Worm (Caenorhabditis elegans) whole organism, L1 larva: Measurements from ENCODE around the gene acbp-7.

Experiments used
- C04F5.9 ChIP-seq: sonication (generic microtip); optimal IDR thresholded peaks from 2 replicates; lab custom pipeline; 2016; ENCODE audit warnings: missing genetic modification characterization, missing compliant biosample characterization
- C16A3.4 ChIP-seq: fragments of 150-350 bp; optimal IDR thresholded peaks from 2 replicates; lab custom pipeline; 2014; ENCODE audit warnings: missing biosample characterization, missing genetic modification characterization
- F16B12.6 ChIP-seq: fragments of 150-350 bp; optimal IDR thresholded peaks from 2 replicates; lab custom pipeline; 2014; ENCODE audit warnings: missing biosample characterization, missing genetic modification characterization
- Y116A8C.19 ChIP-seq: sonication (generic microtip); optimal IDR thresholded peaks from 2 replicates; lab custom pipeline; 2016; ENCODE audit warnings: missing compliant biosample characterization, missing genetic modification characterization, borderline replicate concordance
- blmp-1 ChIP-seq: fragments of 150-350 bp; optimal IDR thresholded peaks from 2 replicates; lab custom pipeline; 2014; ENCODE audit warnings: missing biosample characterization, missing genetic modification characterization
- ceh-82 ChIP-seq, 3 experiments: fragments of 150-350 bp in 1 of 3; sonication (generic microtip) in 2 of 3; optimal IDR thresholded peaks; 2 replicates each; lab custom pipeline; 2014 to 2017; ENCODE audit warnings: missing biosample characterization in 3 of 3, missing genetic modification characterization in 3 of 3
- ceh-90 ChIP-seq: sonication (generic microtip); optimal IDR thresholded peaks from 2 replicates; lab custom pipeline; 2016; ENCODE audit warnings: missing genetic modification characterization, missing compliant biosample characterization
- dpl-1 ChIP-seq, 3 experiments: fragments of 150-350 bp in 2 of 3; sonication (generic microtip) in 1 of 3; optimal IDR thresholded peaks; 2 replicates each; lab custom pipeline; 2014 to 2017; ENCODE audit warnings: missing biosample characterization in 3 of 3, missing genetic modification characterization in 3 of 3, missing genetic modification reagents in 3 of 3
- dsc-1 ChIP-seq: sonication (generic microtip); optimal IDR thresholded peaks from 2 replicates; lab custom pipeline; 2016; ENCODE audit warnings: mild to moderate bottlenecking, missing genetic modification characterization, missing compliant biosample characterization
- efl-1 ChIP-seq, 4 experiments: fragments of 150-350 bp; optimal IDR thresholded peaks in 3 of 4; peaks in 1 of 4; 1 replicate in 1 of 4; 2 replicates in 3 of 4; lab custom pipeline; 2014; ENCODE audit warnings: missing biosample characterization in 2 of 4, missing genetic modification characterization in 2 of 4, missing genetic modification reagents in 2 of 4
- egl-13 ChIP-seq: sonication (generic microtip); optimal IDR thresholded peaks from 2 replicates; lab custom pipeline; 2016; ENCODE audit warnings: missing genotype, missing genetic modification reagents, missing genetic modification characterization, missing compliant biosample characterization
- egl-27 ChIP-seq, 2 experiments: fragments of 150-350 bp in 1 of 2; sonication (generic microtip); optimal IDR thresholded peaks; 3 replicates each; lab custom pipeline; 2017 to 2018; ENCODE audit warnings: missing biosample characterization in 2 of 2, missing genetic modification characterization in 2 of 2, missing genetic modification reagents in 2 of 2
- elt-3 ChIP-seq, 6 experiments: fragments of 150-350 bp in 1 of 6; sonication (generic microtip); optimal IDR thresholded peaks; 2 replicates each; lab custom pipeline; 2017 to 2018; ENCODE audit warnings: missing biosample characterization in 6 of 6, missing genetic modification characterization in 6 of 6, inconsistent platforms in 1 of 6
- ets-5 ChIP-seq: fragments of 200-800 bp; sonication (Bioruptor generic); IDR thresholded peaks from 2 replicates; pipeline ENCODE4 v1.3.6; 2022; ENCODE audit warnings: missing genetic modification characterization, missing compliant biosample characterization
- fkh-10 ChIP-seq: sonication (generic microtip); optimal IDR thresholded peaks from 2 replicates; lab custom pipeline; 2017; ENCODE audit warnings: missing biosample characterization, missing genetic modification reagents, missing genetic modification characterization
- fkh-8 ChIP-seq: sonication (generic microtip); optimal IDR thresholded peaks from 2 replicates; lab custom pipeline; 2016; ENCODE audit warnings: mild to moderate bottlenecking, missing genetic modification characterization, missing compliant biosample characterization
- fos-1 ChIP-seq: fragments of 150-350 bp; optimal IDR thresholded peaks from 2 replicates; lab custom pipeline; 2014; ENCODE audit warnings: missing biosample characterization, missing genetic modification characterization
- hlh-17 ChIP-seq: fragments of 200-800 bp; sonication (Bioruptor generic); optimal IDR thresholded peaks from 2 replicates; lab custom pipeline; 2018; ENCODE audit warnings: missing genetic modification characterization, mild to moderate bottlenecking, missing compliant biosample characterization, moderate library complexity, borderline replicate concordance
- hpl-2 ChIP-seq: fragments of 150-350 bp; optimal IDR thresholded peaks from 2 replicates; lab custom pipeline; 2014; ENCODE audit warnings: missing biosample characterization, missing genetic modification reagents, missing genetic modification characterization
- jun-1 ChIP-seq: fragments of 150-350 bp; optimal IDR thresholded peaks from 2 replicates; lab custom pipeline; 2014; ENCODE audit warnings: missing biosample characterization, missing genetic modification reagents, missing genetic modification characterization
- lin-14 ChIP-seq: fragments of 200-800 bp; sonication (Bioruptor generic); optimal IDR thresholded peaks from 2 replicates; lab custom pipeline; 2018; ENCODE audit warnings: mild to moderate bottlenecking, missing genetic modification characterization, moderate library complexity, missing compliant biosample characterization
- lin-15B ChIP-seq: fragments of 150-350 bp; sonication (generic microtip); optimal IDR thresholded peaks from 3 replicates; lab custom pipeline; 2014; ENCODE audit warnings: missing biosample characterization, missing genetic modification characterization
- lin-35 ChIP-seq, 2 experiments: fragments of 150-350 bp; optimal IDR thresholded peaks; 2 replicates each; lab custom pipeline; 2014; ENCODE audit warnings: missing biosample characterization in 2 of 2, missing genetic modification characterization in 2 of 2, missing genetic modification reagents in 2 of 2
- lsy-2 ChIP-seq, 2 experiments: fragments of 150-350 bp; optimal IDR thresholded peaks; 2 replicates each; lab custom pipeline; 2014; ENCODE audit warnings: missing biosample characterization in 2 of 2, missing genetic modification characterization in 2 of 2
- mef-2 ChIP-seq: fragments of 150-350 bp; optimal IDR thresholded peaks from 2 replicates; lab custom pipeline; 2014; ENCODE audit warnings: missing biosample characterization, missing genetic modification characterization
- mep-1 ChIP-seq: fragments of 150-350 bp; optimal IDR thresholded peaks from 2 replicates; lab custom pipeline; 2014; ENCODE audit warnings: missing biosample characterization, missing genetic modification characterization
- nhr-12 ChIP-seq: sonication (generic microtip); optimal IDR thresholded peaks from 2 replicates; lab custom pipeline; 2017; ENCODE audit warnings: missing biosample characterization, missing genetic modification characterization
- nhr-19 ChIP-seq: fragments of 200-800 bp; sonication (Bioruptor generic); conservative IDR thresholded peaks from 2 replicates; pipeline ENCODE4 v1.3.6; 2022; ENCODE audit warnings: missing genetic modification characterization, missing compliant biosample characterization
- nhr-20 ChIP-seq: sonication (generic microtip); optimal IDR thresholded peaks from 2 replicates; lab custom pipeline; 2016; ENCODE audit warnings: mild to moderate bottlenecking, missing genetic modification characterization, missing compliant biosample characterization
- nhr-237 ChIP-seq: fragments of 150-350 bp; optimal IDR thresholded peaks from 2 replicates; lab custom pipeline; 2014; ENCODE audit warnings: missing biosample characterization, missing genetic modification characterization
- nhr-28 ChIP-seq: fragments of 150-350 bp; optimal IDR thresholded peaks from 2 replicates; lab custom pipeline; 2014; ENCODE audit warnings: missing biosample characterization, missing genetic modification characterization
- nhr-47 ChIP-seq: sonication (generic microtip); optimal IDR thresholded peaks from 2 replicates; lab custom pipeline; 2016; ENCODE audit warnings: mild to moderate bottlenecking, missing genetic modification characterization, moderate library complexity, missing compliant biosample characterization
- nhr-71 ChIP-seq: sonication (generic microtip); optimal IDR thresholded peaks from 2 replicates; lab custom pipeline; 2016; ENCODE audit warnings: mild to moderate bottlenecking, missing genetic modification characterization, moderate library complexity, missing compliant biosample characterization
- nhr-77 ChIP-seq: fragments of 150-350 bp; optimal IDR thresholded peaks from 2 replicates; lab custom pipeline; 2014; ENCODE audit warnings: missing biosample characterization, missing genetic modification characterization
- rnt-1 ChIP-seq: sonication (generic microtip); optimal IDR thresholded peaks from 2 replicates; lab custom pipeline; 2016; ENCODE audit warnings: mild to moderate bottlenecking, missing genetic modification characterization, moderate library complexity, missing compliant biosample characterization
- skn-1 ChIP-seq: fragments of 150-350 bp; optimal IDR thresholded peaks from 2 replicates; lab custom pipeline; 2014; ENCODE audit warnings: missing biosample characterization, missing genetic modification characterization
- snpc-4 ChIP-seq: fragments of 150-350 bp; optimal IDR thresholded peaks from 2 replicates; lab custom pipeline; 2014; ENCODE audit warnings: missing biosample characterization, missing genetic modification characterization
- snu-23 ChIP-seq: sonication (generic microtip); optimal IDR thresholded peaks from 2 replicates; lab custom pipeline; 2016; ENCODE audit warnings: missing genetic modification characterization, missing compliant biosample characterization
- sox-4 ChIP-seq: sonication (generic microtip); optimal IDR thresholded peaks from 2 replicates; lab custom pipeline; 2016; ENCODE audit warnings: missing genetic modification characterization, missing compliant biosample characterization
- sptf-1 ChIP-seq: fragments of 150-350 bp; optimal IDR thresholded peaks from 2 replicates; lab custom pipeline; 2014; ENCODE audit warnings: missing biosample characterization, missing genetic modification characterization
- sup-37 ChIP-seq: fragments of 200-800 bp; sonication (Bioruptor generic); optimal IDR thresholded peaks from 2 replicates; lab custom pipeline; 2018; ENCODE audit warnings: mild to moderate bottlenecking, missing genetic modification characterization, missing compliant biosample characterization
- swsn-7 ChIP-seq: sonication (generic microtip); optimal IDR thresholded peaks from 2 replicates; lab custom pipeline; 2016; ENCODE audit warnings: missing genetic modification characterization, missing compliant biosample characterization
- tbx-2 ChIP-seq: sonication (generic microtip); optimal IDR thresholded peaks from 2 replicates; lab custom pipeline; 2016; ENCODE audit warnings: missing genetic modification characterization, missing compliant biosample characterization
- unc-30 ChIP-seq: sonication (generic microtip); optimal IDR thresholded peaks from 2 replicates; lab custom pipeline; 2017; ENCODE audit warnings: missing biosample characterization, missing genetic modification characterization
- unc-62 ChIP-seq: fragments of 150-350 bp; optimal IDR thresholded peaks from 2 replicates; lab custom pipeline; 2014; ENCODE audit warnings: missing biosample characterization, missing genetic modification reagents, missing genetic modification characterization
- unc-86 ChIP-seq: sonication (generic microtip); optimal IDR thresholded peaks from 2 replicates; lab custom pipeline; 2016; ENCODE audit warnings: missing genetic modification characterization, missing compliant biosample characterization
- unc-98 ChIP-seq: fragments of 200-800 bp; sonication (Bioruptor generic); IDR thresholded peaks from 2 replicates; pipeline ENCODE4 v1.3.6; 2022; ENCODE audit warnings: missing genetic modification characterization, missing compliant biosample characterization
- xbp-1 ChIP-seq: sonication (generic microtip); optimal IDR thresholded peaks from 2 replicates; lab custom pipeline; 2016; ENCODE audit warnings: missing genetic modification characterization, missing compliant biosample characterization
- zag-1 ChIP-seq: fragments of 150-350 bp; optimal IDR thresholded peaks from 2 replicates; lab custom pipeline; 2014; ENCODE audit warnings: missing biosample characterization, missing genetic modification characterization
- ztf-11 ChIP-seq, 2 experiments: sonication (generic microtip); optimal IDR thresholded peaks; 2 replicates each; lab custom pipeline; 2016 to 2017; ENCODE audit warnings: missing genetic modification characterization in 2 of 2, missing biosample characterization in 1 of 2, missing compliant biosample characterization in 1 of 2

The acbp-7 gene

DNA sequence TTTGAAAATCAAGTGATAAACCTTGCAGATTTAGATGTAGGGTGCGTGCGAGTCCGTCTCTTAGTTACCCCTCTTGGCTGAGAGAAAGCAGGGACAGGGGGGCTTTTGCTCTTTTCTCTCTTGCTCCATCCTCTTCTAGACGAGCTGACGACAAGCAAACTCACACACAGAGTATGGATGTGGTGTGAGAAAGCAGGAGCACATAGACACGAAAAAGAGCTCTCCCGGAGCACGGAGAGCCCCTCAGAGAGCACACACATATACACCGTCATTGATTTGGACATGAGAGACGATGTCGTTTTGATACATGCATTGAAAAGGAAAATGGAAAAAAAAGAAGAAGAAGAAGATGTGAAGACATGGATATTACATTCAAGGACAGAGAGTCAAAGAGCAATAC lies 38.1 kb downstream of the acbp-7 start (continued):
- TF ChIP-seq snpc-4, result no peak
- peak; percentile 56 for TF ChIP-seq dsc-1 (tag; lab: Kevin White, UChicago)
- peak; percentile 42 for TF ChIP-seq fkh-10 (GFP tag; lab: Kevin White, UChicago)
- peak in 2 of 3 experiments; percentile 3 to 6 for TF ChIP-seq ceh-82 (tag; optimal IDR thresholded peaks at IDR 0.05; lab: Kevin White, UChicago)
- TF ChIP-seq Y116A8C.19 (tag; lab: Kevin White, UChicago), result no peak
- TF ChIP-seq C16A3.4 (tag; lab: Kevin White, UChicago), result no peak
- no peak for TF ChIP-seq ceh-90 (tag; lab: Kevin White, UChicago)
- peak; percentile 47 for TF ChIP-seq egl-13
- TF ChIP-seq sox-4 (tag; lab: Kevin White, UChicago), result no peak
- TF ChIP-seq hpl-2 (GFP tag; lab: Kevin White, UChicago), result no peak
- no peak for TF ChIP-seq blmp-1 (tag; lab: Kevin White, UChicago)
- no peak for TF ChIP-seq sptf-1 (tag; lab: Kevin White, UChicago)
- TF ChIP-seq egl-27 (tag; optimal IDR thresholded peaks at IDR 0.05; lab: Kevin White, UChicago), result no peak
- TF ChIP-seq dpl-1 (GFP tag; optimal IDR thresholded peaks at IDR 0.05; lab: Kevin White, UChicago), result peak in 1 of 3 experiments; percentile 40
- no peak for TF ChIP-seq unc-30
- no peak for TF ChIP-seq elt-3 (tag; optimal IDR thresholded peaks at IDR 0.05; lab: Kevin White, UChicago)
- TF ChIP-seq hlh-17, result no peak
- peak; percentile 38 for TF ChIP-seq mep-1
- peak; percentile 50 for TF ChIP-seq unc-86 (tag; lab: Kevin White, UChicago)
- no peak for TF ChIP-seq nhr-12
- TF ChIP-seq nhr-71 (tag; lab: Kevin White, UChicago), result no peak
- no peak for TF ChIP-seq nhr-20 (tag; lab: Kevin White, UChicago)
- no peak for TF ChIP-seq ztf-11 (tag; optimal IDR thresholded peaks at IDR 0.05; lab: Kevin White, UChicago)
- no peak for TF ChIP-seq ets-5 (GFP tag; lab: Robert Waterston, UW)
- TF ChIP-seq nhr-28 (tag; lab: Kevin White, UChicago), result no peak
- TF ChIP-seq lsy-2 (tag; optimal IDR thresholded peaks at IDR 0.05; lab: Kevin White, UChicago), result peak in 1 of 2 experiments; percentile 7

DNA sequence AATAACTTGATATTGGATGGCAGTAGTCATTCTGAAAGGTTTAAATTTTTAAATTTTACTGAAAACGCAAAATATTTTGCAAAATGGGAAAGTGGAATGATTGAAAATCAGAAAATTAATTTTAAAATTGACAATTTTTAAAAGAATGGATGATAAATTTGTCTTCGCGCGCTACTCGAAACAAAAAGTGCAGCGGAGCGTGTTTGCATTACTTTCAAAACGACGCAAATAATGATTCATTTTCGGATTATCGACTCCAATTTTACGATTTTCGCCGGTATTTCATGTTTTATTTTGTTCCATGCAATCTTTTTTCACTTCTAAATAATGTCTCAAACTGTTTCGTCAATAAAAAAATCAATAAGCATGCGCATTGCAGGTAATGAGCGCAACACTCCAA lies 40.8 kb downstream of the acbp-7 start, which contains the start of the genes tost-1 and arx-6:
TSS of gene tost-1 (minus strand) at position 31 of the 400 bp plus-strand sequence.
TSS of gene arx-6 (plus strand) at position 378 of the 400 bp plus-strand sequence.
- TF ChIP-seq ceh-82 (tag; optimal IDR thresholded peaks at IDR 0.05; lab: Kevin White, UChicago) (peak in 2 of 3 experiments; percentile 2 to 30), mep-1 (peak; percentile 39), lsy-2 (tag; optimal IDR thresholded peaks at IDR 0.05; lab: Kevin White, UChicago) (peak; percentile 42 to 73), F16B12.6 (tag; lab: Kevin White, UChicago) (peak; percentile 4), blmp-1 (tag; lab: Kevin White, UChicago) (peak; percentile 46), swsn-7 (tag; lab: Kevin White, UChicago) (peak; percentile 23), nhr-47 (peak; percentile 48), lin-35 (GFP tag; optimal IDR thresholded peaks at IDR 0.05; lab: Kevin White, UChicago) (peak; percentile 85 to 94), tbx-2 (tag; lab: Kevin White, UChicago) (peak; percentile 27), unc-98 (GFP tag; lab: Robert Waterston, UW) (no peak), mef-2 (tag; lab: Kevin White, UChicago) (no peak), nhr-71 (tag; lab: Kevin White, UChicago) (peak; percentile 51), snu-23 (GFP tag; lab: Kevin White, UChicago) (peak; percentile 62), snpc-4 (no peak), dpl-1 (GFP tag; optimal IDR thresholded peaks at IDR 0.05; lab: Kevin White, UChicago) (peak; percentile 84 to 92 (median 89)), unc-86 (tag; lab: Kevin White, UChicago) (no peak), sup-37 (GFP tag; lab: Kevin White, UChicago) (no peak), C04F5.9 (peak; percentile 5), Y116A8C.19 (tag; lab: Kevin White, UChicago) (no peak), skn-1 (tag; lab: Kevin White, UChicago) (peak; percentile 69), lin-15B (tag; lab: Kevin White, UChicago) (peak; percentile 51), nhr-20 (tag; lab: Kevin White, UChicago) (peak; percentile 36), efl-1 (optimal IDR thresholded peaks at IDR 0.05; lab: Kevin White, UChicago) (peak; percentile 90 to 96), efl-1 (GFP tag; optimal IDR thresholded peaks at IDR 0.05 in 1 of 2; lab: Kevin White, UChicago) (peak; percentile 90 to 99), unc-62 (no peak), fos-1 (tag; lab: Kevin White, UChicago) (peak; percentile 38), rnt-1 (tag; lab: Kevin White, UChicago) (peak; percentile 41), lin-14 (GFP tag; lab: Kevin White, UChicago) (peak; percentile 18), sox-4 (tag; lab: Kevin White, UChicago) (no peak), nhr-237 (tag; lab: Kevin White, UChicago) (no peak), xbp-1 (peak; percentile 36), fkh-8 (tag; lab: Kevin White, UChicago) (peak; percentile 16), nhr-19 (peak; percentile 20; the same call in 1 of the 2 replicates), C16A3.4 (tag; lab: Kevin White, UChicago) (peak; percentile 57), jun-1 (tag; lab: Kevin White, UChicago) (no peak), nhr-77 (tag; lab: Kevin White, UChicago) (no peak), zag-1 (tag; lab: Kevin White, UChicago) (no peak)
- TF ChIP-seq, all 84 proteins: peak for 24
